Worm (Caenorhabditis elegans): ENCODE measurements around the gene srlf-29.

The srlf-29 gene

DNA sequence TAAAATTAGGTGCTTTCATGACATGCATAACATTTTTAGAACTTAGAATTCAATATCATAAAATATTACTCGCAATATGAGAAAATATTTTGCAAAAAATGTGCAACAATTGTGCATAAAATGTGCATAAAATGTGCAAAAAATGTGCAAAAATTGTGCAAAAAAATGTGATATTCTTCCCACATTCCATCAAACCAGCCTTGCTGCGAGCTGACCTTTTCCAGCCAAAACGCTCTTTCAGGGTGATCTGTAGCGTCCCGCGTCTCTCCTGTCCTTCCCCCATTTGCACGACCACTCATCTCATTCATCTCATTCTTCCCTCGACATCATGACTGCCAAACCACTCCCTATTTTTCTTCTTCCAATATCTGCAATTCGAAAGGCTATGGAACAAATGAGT lies 10.0 kb downstream of the srlf-29 start, which contains the start of gene fbxb-17:
Gene fbxb-17, plus strand, starts transcription at position 301 of the 400 bp plus-strand sequence.
- TF ChIP-seq unc-62 (GFP tag; optimal IDR thresholded peaks at IDR 0.05 in 1 of 2) (peak in 1 of 2 experiments; percentile 5), unc-62 (tag; optimal IDR thresholded peaks at IDR 0.05) (no peak), T20F7.1 (GFP tag; optimal IDR thresholded peaks at IDR 0.05) (no peak)

DNA sequence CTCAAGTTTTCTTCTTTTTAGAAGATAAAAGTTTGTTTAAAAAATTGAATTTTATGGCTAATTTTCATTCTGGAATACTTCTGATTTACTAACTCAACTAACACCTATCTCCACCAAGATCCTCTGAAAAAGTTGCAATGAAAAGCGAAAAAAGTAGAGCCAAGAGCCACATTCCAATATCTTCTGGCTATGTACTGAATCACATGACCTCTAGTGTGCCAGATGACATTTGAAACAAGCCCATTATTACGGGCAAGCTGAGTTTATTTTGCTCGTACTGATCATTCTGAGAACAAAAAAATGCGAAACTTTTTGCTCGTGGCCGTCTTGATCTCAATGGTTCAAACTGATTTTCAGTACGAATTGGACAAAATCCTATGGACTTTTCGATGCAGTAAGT lies 13.0 kb downstream of the srlf-29 start, which contains the start of gene irld-36:
Gene irld-36, plus strand, starts transcription at position 301 of the 400 bp plus-strand sequence.
- TF ChIP-seq spr-1 (tag; optimal IDR thresholded peaks at IDR 0.05) (no peak), lin-38 (GFP tag; IDR thresholded peaks at IDR 0.05) (no peak), pqm-1 (tag; optimal IDR thresholded peaks at IDR 0.05) (no peak), Y105C5A.15 (GFP tag; IDR thresholded peaks at IDR 0.05) (no peak), zip-11 (GFP tag; IDR thresholded peaks at IDR 0.05) (no peak), aha-1 (tag) (no peak), fos-1 (tag; optimal IDR thresholded peaks at IDR 0.05) (no peak), nhr-76 (tag; optimal IDR thresholded peaks at IDR 0.05) (no peak), snpc-4 (tag; optimal IDR thresholded peaks at IDR 0.05) (no peak), daf-12 (tag; optimal IDR thresholded peaks at IDR 0.05) (no peak), lin-29 (GFP tag; IDR thresholded peaks at IDR 0.05) (no peak), ztf-11 (tag; optimal IDR thresholded peaks at IDR 0.05) (no peak), tra-1 (GFP tag; IDR thresholded peaks at IDR 0.05) (no peak), aly-2 (tag; optimal IDR thresholded peaks at IDR 0.05) (no peak), nhr-77 (tag; optimal IDR thresholded peaks at IDR 0.05) (no peak), ceh-44 (GFP tag; IDR thresholded peaks at IDR 0.05) (no peak), rbr-2 (tag; optimal IDR thresholded peaks at IDR 0.05) (no peak), nhr-111 (GFP tag; optimal IDR thresholded peaks at IDR 0.05) (no peak)

DNA sequence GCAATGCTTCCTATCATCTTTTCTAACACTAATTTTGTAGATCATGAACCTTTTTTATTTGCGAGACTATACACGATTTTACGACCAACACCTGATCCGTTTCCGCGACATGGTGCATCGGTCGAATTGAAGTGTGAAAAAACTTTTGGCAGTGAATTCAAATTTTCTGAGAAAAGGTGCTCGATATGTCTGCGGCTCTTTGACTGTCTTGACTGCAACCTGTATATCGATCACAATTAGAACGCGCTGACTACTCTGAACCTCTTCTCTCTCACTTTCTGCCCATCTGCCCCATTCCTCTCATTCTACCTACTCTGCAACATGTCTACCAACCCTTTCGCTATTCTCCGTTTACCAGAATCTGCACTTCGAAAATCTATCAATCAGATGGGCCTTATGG lies 16.1 kb downstream of the srlf-29 start, which contains the start of gene fbxb-26:
Gene fbxb-26, plus strand, starts transcription at position 301 of the 400 bp plus-strand sequence.
- TF ChIP-seq zip-2 (tag; optimal IDR thresholded peaks at IDR 0.05) (no peak), mep-1 (tag; optimal IDR thresholded peaks at IDR 0.05) (no peak), F10B5.3 (tag; optimal IDR thresholded peaks at IDR 0.05) (no peak), lin-13 (GFP tag; optimal IDR thresholded peaks at IDR 0.05) (no peak), fkh-10 (GFP tag; optimal IDR thresholded peaks at IDR 0.05) (no peak), daf-12 (tag; optimal IDR thresholded peaks at IDR 0.05) (no peak), egl-27 (tag; optimal IDR thresholded peaks at IDR 0.05) (no peak), tra-1 (GFP tag; IDR thresholded peaks at IDR 0.05) (no peak), ceh-32 (tag; optimal IDR thresholded peaks at IDR 0.05; ENCODE audit: poor library complexity) (no peak), skn-1 (tag; optimal IDR thresholded peaks at IDR 0.05) (no peak), nhr-76 (tag; optimal IDR thresholded peaks at IDR 0.05) (no peak), nhr-41 (GFP tag; IDR thresholded peaks at IDR 0.05) (no peak), rbr-2 (tag; optimal IDR thresholded peaks at IDR 0.05) (no peak), snpc-1.2 (GFP tag; IDR thresholded peaks at IDR 0.05) (no peak), saeg-2 (GFP tag; IDR thresholded peaks at IDR 0.05) (no peak), pha-4 (GFP tag; IDR thresholded peaks at IDR 0.05) (no peak), pha-4 (tag; optimal IDR thresholded peaks at IDR 0.05) (no peak), nhr-111 (GFP tag; optimal IDR thresholded peaks at IDR 0.05) (no peak), tag-97 (GFP tag; IDR thresholded peaks at IDR 0.05) (no peak), D1046.2 (GFP tag; IDR thresholded peaks at IDR 0.05) (no peak), zag-1 (tag; optimal IDR thresholded peaks at IDR 0.05) (no peak)

DNA sequence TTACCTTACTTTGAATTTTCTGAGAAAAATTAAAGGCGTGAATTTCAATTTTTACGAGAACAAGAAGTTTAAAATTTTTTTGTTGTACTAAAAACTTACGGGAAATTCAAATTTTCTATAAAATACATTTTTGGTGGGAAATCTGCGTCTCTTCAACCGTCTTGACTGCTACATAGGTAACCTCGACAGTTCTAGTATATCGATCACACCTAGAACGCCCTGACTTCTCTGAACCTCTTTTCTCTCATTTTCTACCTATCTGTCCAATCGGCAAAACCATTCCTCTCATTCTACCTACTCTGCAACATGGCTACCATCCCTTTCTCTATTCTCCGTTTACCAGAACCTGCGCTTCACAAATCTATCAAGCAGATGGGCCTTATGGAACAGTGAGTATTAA lies 17.6 kb downstream of the srlf-29 start, which contains the start of gene fbxb-25:
Gene fbxb-25, plus strand, starts transcription at position 301 of the 400 bp plus-strand sequence.
- TF ChIP-seq nhr-77 (tag; optimal IDR thresholded peaks at IDR 0.05) (no peak), zag-1 (tag; optimal IDR thresholded peaks at IDR 0.05) (no peak), aha-1 (tag) (peak; percentile 39), nhr-237 (tag; optimal IDR thresholded peaks at IDR 0.05) (no peak), nhr-111 (GFP tag; optimal IDR thresholded peaks at IDR 0.05) (no peak), madf-9 (GFP tag; conservative IDR thresholded peaks at IDR 0.05) (no peak), sdz-12 (GFP tag; optimal IDR thresholded peaks at IDR 0.05) (no peak), duxl-1 (tag; optimal IDR thresholded peaks at IDR 0.05; ENCODE audit: poor library complexity) (peak; percentile 53), ztf-11 (tag; optimal IDR thresholded peaks at IDR 0.05) (no peak), spr-1 (tag; optimal IDR thresholded peaks at IDR 0.05) (no peak), vab-7 (GFP tag; IDR thresholded peaks at IDR 0.05) (no peak), ama-1 (optimal IDR thresholded peaks at IDR 0.05) (no peak), cey-2 (tag; optimal IDR thresholded peaks at IDR 0.05; ENCODE audit: borderline replicate concordance, insufficient read depth) (no peak)
